Worm (Caenorhabditis elegans) whole organism, mixed stage, embryonic: ENCODE measurements around the gene yif-1.

Experiments
- nhr-237 ChIP-seq: fragments of 150-350 bp; optimal IDR thresholded peaks from 2 replicates; lab custom pipeline; 2014; ENCODE audit warnings: missing biosample characterization, missing genetic modification characterization
- nhr-28 ChIP-seq: fragments of 150-350 bp; optimal IDR thresholded peaks from 2 replicates; lab custom pipeline; 2014; ENCODE audit warnings: missing biosample characterization, missing genetic modification characterization
- pha-4 ChIP-seq: fragments of 150-350 bp; optimal IDR thresholded peaks from 2 replicates; lab custom pipeline; 2018; ENCODE audit warnings: missing biosample characterization, missing genetic modification reagents, missing genetic modification characterization

DNA sequence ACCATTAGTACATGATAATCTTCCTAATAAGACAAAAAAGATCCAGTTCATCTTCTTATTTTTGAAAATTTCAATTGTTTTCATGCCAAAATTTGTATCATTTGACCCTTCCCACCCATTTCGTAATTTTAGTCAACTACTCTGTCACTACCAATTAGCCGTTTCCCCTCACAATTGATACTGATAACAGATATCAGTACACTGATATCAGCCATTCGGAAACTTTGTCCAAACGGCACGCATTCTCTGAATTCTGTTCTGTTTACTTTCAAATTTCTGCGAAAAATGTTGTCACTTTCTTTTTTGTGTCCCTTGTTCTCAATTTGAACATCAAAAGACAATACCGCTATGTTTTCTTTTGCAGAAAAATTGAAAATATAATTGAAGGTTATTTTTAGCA, 42.1 kb downstream of the yif-1 start:
- TF ChIP-seq pha-4 (tag; lab: Kevin White, UChicago) (no peak), nhr-237 (no peak), nhr-28 (tag; lab: Kevin White, UChicago) (no peak)
